Worm (Caenorhabditis elegans): ENCODE measurements around the gene srh-71.

The srh-71 gene

DNA sequence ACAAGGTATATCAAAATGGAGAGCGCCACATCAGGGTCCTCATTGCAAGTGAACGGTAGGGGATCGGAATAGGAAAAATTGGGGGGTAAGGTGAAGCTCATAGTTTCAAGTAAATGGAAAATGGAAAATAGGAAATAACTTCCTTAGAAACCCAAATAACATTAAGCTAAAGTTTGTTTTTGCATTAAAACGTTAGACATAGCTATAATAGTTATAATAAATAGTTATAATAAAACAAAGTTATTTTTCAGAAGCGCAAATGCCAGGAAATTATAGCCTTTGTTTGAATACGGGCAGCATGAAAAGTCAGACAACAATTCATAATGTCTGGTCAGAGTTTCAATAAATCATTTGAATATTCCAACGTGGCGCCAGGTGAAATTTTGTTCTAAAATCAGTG, 22.8 kb upstream of the srh-71 start, which contains the start of gene srg-24:
srg-24 (minus strand) TSS at position 101 of the 400 bp plus-strand sequence.
- TF ChIP-seq scrt-1 (GFP tag; IDR thresholded peaks at IDR 0.05) = no peak
- no peak for TF ChIP-seq ceh-13 (GFP tag; optimal IDR thresholded peaks at IDR 0.05)
- TF ChIP-seq pes-1 (GFP tag; IDR thresholded peaks at IDR 0.05) = no peak
- no peak for TF ChIP-seq ama-1 (optimal IDR thresholded peaks at IDR 0.05)
- TF ChIP-seq ceh-36 (tag; optimal IDR thresholded peaks at IDR 0.05) = no peak
- TF ChIP-seq tra-4 (tag; optimal IDR thresholded peaks at IDR 0.05) = no peak
- no peak for TF ChIP-seq hnd-1 (tag; optimal IDR thresholded peaks at IDR 0.05)
- no peak for TF ChIP-seq tbx-37 (GFP tag; conservative IDR thresholded peaks at IDR 0.05)

DNA sequence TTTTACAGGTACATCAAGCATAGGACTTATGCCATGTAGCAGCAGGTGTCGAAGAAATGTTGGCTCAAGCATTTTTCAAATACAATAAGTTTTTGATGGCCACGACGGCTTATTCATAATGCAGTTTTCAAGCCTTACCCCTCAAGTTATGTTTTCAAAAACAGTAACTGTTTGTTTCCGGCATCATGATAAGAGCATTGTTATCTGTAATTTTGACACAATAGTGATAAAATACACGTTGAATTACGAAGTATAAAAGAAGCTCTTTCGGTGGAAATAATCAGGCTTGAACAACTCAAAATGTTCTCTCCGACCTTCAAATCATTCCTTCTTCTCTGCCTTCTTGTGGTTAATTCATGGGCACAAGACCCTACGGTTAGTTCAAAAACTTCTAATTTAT, 21.3 kb upstream of the srh-71 start, which contains the start of gene clec-121:
clec-121 (plus strand) TSS at position 301 of the 400 bp plus-strand sequence.
- TF ChIP-seq B0310.2 (tag; optimal IDR thresholded peaks at IDR 0.05) = no peak
- TF ChIP-seq sea-1 (GFP tag; conservative IDR thresholded peaks at IDR 0.05) = no peak
- TF ChIP-seq flt-1 (GFP tag; IDR thresholded peaks at IDR 0.05) = no peak
- TF ChIP-seq hmbx-1 (tag; optimal IDR thresholded peaks at IDR 0.05) = no peak
- no peak for TF ChIP-seq tbx-11 (GFP tag; IDR thresholded peaks at IDR 0.05)
- TF ChIP-seq ets-7 (tag; optimal IDR thresholded peaks at IDR 0.05) = no peak
- no peak for TF ChIP-seq hnd-1 (tag; optimal IDR thresholded peaks at IDR 0.05)
- TF ChIP-seq tra-4 (tag; optimal IDR thresholded peaks at IDR 0.05) = no peak
- TF ChIP-seq aly-1 (tag; optimal IDR thresholded peaks at IDR 0.05) = no peak
- TF ChIP-seq scrt-1 (GFP tag; IDR thresholded peaks at IDR 0.05) = no peak
- no peak for TF ChIP-seq ama-1 (optimal IDR thresholded peaks at IDR 0.05)
- no peak for TF ChIP-seq hmg-4 (GFP tag; optimal IDR thresholded peaks at IDR 0.05)

DNA sequence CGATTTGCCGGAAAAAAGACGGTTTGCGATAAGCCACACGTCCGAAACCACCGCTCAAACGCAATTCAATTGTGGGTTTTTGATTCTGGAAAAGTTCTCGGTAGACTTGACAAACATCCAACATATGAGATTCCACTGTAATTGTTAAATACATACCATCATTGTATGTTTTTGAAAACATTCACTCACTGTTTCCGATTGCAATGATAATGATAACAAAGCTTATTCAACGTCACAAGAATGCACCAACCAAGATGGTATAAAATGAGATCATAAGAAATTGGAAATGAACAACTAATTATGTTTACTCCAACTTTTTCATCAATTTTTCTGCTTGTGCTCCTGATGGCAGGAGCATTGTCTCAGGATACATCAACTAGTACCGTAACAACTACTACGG, 17.5 kb upstream of the srh-71 start, which contains the start of gene clec-122:
clec-122 (plus strand) TSS at position 301 of the 400 bp plus-strand sequence.
- TF ChIP-seq B0310.2 (tag; optimal IDR thresholded peaks at IDR 0.05) = no peak
- TF ChIP-seq tra-4 (tag; optimal IDR thresholded peaks at IDR 0.05) = no peak
- TF ChIP-seq hmbx-1 (tag; optimal IDR thresholded peaks at IDR 0.05) = no peak
- no peak for TF ChIP-seq ets-7 (tag; optimal IDR thresholded peaks at IDR 0.05)
- no peak for TF ChIP-seq tbx-37 (GFP tag; conservative IDR thresholded peaks at IDR 0.05)
- TF ChIP-seq pes-1 (GFP tag; IDR thresholded peaks at IDR 0.05) = no peak
- TF ChIP-seq hmg-4 (GFP tag; optimal IDR thresholded peaks at IDR 0.05) = no peak
- TF ChIP-seq tbx-11 (GFP tag; IDR thresholded peaks at IDR 0.05) = no peak
- no peak for TF ChIP-seq ceh-36 (tag; optimal IDR thresholded peaks at IDR 0.05)
- TF ChIP-seq ceh-13 (GFP tag; optimal IDR thresholded peaks at IDR 0.05) = no peak
- no peak for TF ChIP-seq ama-1 (optimal IDR thresholded peaks at IDR 0.05)
- TF ChIP-seq aly-1 (tag; optimal IDR thresholded peaks at IDR 0.05) = no peak
- no peak for TF ChIP-seq F13C5.2 (tag; optimal IDR thresholded peaks at IDR 0.05)

DNA sequence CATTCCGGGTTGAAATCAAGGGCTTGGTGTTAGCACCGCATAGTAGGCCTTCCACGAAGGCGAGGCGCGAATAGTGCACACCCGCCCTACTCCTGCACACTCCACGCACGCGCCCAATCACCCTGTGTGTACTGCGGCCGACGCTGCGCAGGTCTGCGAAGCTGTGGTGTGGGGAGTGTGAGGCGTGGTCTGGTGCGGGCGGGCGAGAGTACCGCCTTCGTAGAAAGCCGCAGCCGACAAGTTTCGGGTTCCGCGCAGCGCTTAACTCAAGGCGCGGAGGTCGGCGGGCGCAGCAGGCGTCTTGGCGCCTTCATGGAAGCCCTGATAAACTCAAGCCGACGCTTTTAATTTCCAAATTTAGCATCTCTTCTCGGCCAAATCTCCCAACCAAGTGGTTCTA, 15.2 kb upstream of the srh-71 start:
- TF ChIP-seq ceh-13 (GFP tag; optimal IDR thresholded peaks at IDR 0.05) (no peak), scrt-1 (GFP tag; IDR thresholded peaks at IDR 0.05) (no peak)

DNA sequence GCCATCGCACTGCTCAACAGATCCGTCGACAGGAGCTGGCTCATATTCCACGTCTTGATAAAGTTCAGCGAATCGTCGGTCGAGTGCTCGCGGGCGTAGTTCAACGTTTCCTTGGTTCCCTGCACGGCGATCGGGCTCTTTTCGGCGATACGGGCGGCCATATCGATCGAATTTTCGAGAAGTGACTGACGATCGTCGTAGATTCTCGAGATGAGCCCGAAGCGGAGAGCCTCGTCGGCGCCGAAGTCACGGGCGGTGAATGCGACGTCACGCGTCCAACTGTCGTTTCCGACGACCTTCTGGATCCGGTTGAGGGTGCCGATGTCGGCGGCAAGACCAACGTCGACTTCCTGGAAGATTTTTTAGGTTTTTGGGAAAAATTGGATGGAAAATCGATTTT, 13.8 kb upstream of the srh-71 start:
- no peak for TF ChIP-seq scrt-1 (GFP tag; IDR thresholded peaks at IDR 0.05)
- no peak for TF ChIP-seq pes-1 (GFP tag; IDR thresholded peaks at IDR 0.05)
- no peak for TF ChIP-seq aly-1 (tag; optimal IDR thresholded peaks at IDR 0.05)
- TF ChIP-seq ama-1 (optimal IDR thresholded peaks at IDR 0.05) = no peak
- TF ChIP-seq sea-1 (GFP tag; conservative IDR thresholded peaks at IDR 0.05) = no peak
- no peak for TF ChIP-seq ets-7 (tag; optimal IDR thresholded peaks at IDR 0.05)
- no peak for TF ChIP-seq tbx-37 (GFP tag; conservative IDR thresholded peaks at IDR 0.05)
- TF ChIP-seq ceh-13 (GFP tag; optimal IDR thresholded peaks at IDR 0.05) = no peak
- TF ChIP-seq hnd-1 (tag; optimal IDR thresholded peaks at IDR 0.05) = no peak
- no peak for TF ChIP-seq tra-4 (tag; optimal IDR thresholded peaks at IDR 0.05)
- TF ChIP-seq flt-1 (GFP tag; IDR thresholded peaks at IDR 0.05) = no peak
- no peak for TF ChIP-seq hmbx-1 (tag; optimal IDR thresholded peaks at IDR 0.05)
- TF ChIP-seq tbx-11 (GFP tag; IDR thresholded peaks at IDR 0.05) = no peak

DNA sequence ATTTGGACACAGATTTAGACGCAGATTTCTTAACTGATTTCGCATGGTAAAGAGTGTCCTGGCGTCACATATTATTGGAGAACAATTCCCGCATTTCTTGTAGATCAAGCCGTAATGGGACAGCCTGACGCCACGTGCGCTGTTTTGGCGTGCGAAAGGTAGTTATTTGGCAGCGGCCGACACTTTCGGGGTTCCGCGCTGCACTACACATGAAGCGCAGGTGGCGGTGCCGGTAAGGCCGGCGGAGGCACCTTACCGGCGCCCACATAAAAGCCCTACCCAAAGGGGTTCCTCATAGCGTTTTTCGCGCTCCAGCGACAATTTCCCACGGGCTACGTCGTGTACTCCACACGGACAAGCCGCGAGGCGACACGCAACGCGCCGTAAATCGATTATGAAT, 13.2 kb upstream of the srh-71 start:
- TF ChIP-seq tbx-11 (GFP tag; IDR thresholded peaks at IDR 0.05) (no peak), ceh-13 (GFP tag; optimal IDR thresholded peaks at IDR 0.05) (no peak), flt-1 (GFP tag; IDR thresholded peaks at IDR 0.05) (no peak), ets-7 (tag; optimal IDR thresholded peaks at IDR 0.05) (no peak), F13C5.2 (tag; optimal IDR thresholded peaks at IDR 0.05) (no peak), tra-4 (tag; optimal IDR thresholded peaks at IDR 0.05) (no peak), hnd-1 (tag; optimal IDR thresholded peaks at IDR 0.05) (no peak), aly-1 (tag; optimal IDR thresholded peaks at IDR 0.05) (no peak), scrt-1 (GFP tag; IDR thresholded peaks at IDR 0.05) (no peak), B0310.2 (tag; optimal IDR thresholded peaks at IDR 0.05) (no peak), pes-1 (GFP tag; IDR thresholded peaks at IDR 0.05) (no peak), hmbx-1 (tag; optimal IDR thresholded peaks at IDR 0.05) (no peak)

DNA sequence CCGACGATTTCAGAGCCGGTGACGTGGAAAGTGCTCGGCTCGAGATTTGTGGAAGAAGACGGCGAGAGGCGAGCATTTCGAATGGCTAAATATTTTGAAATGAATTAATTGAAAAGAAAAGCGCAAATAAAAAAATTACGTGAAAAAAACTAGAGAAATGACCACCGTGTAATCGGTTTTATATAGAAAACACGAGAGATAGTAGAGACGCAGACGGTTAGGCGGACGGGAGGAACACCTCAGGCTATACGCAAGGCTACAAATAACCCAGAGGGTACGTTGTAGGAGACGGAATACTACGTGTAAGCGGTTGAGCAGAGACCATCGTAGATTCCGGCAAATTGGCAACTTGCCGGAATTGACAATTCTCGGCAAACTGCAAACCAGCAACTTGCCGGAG, 12.2 kb upstream of the srh-71 start, which contains the start of gene Y25C1A.13:
Y25C1A.13 (minus strand) TSS at position 101 of the 400 bp plus-strand sequence.
- TF ChIP-seq sea-1 (GFP tag; conservative IDR thresholded peaks at IDR 0.05) = no peak
- TF ChIP-seq pes-1 (GFP tag; IDR thresholded peaks at IDR 0.05) = no peak
- TF ChIP-seq aly-1 (tag; optimal IDR thresholded peaks at IDR 0.05) = no peak
- no peak for TF ChIP-seq tra-4 (tag; optimal IDR thresholded peaks at IDR 0.05)
- no peak for TF ChIP-seq B0310.2 (tag; optimal IDR thresholded peaks at IDR 0.05)
- no peak for TF ChIP-seq F13C5.2 (tag; optimal IDR thresholded peaks at IDR 0.05)
- no peak for TF ChIP-seq tbx-37 (GFP tag; conservative IDR thresholded peaks at IDR 0.05)
- TF ChIP-seq ets-7 (tag; optimal IDR thresholded peaks at IDR 0.05) = no peak
- TF ChIP-seq ama-1 (optimal IDR thresholded peaks at IDR 0.05) = no peak
- TF ChIP-seq flt-1 (GFP tag; IDR thresholded peaks at IDR 0.05) = no peak
- no peak for TF ChIP-seq tbx-11 (GFP tag; IDR thresholded peaks at IDR 0.05)
- TF ChIP-seq ceh-36 (tag; optimal IDR thresholded peaks at IDR 0.05) = no peak
- no peak for TF ChIP-seq hnd-1 (tag; optimal IDR thresholded peaks at IDR 0.05)
- TF ChIP-seq hmbx-1 (tag; optimal IDR thresholded peaks at IDR 0.05) = no peak
- TF ChIP-seq ceh-13 (GFP tag; optimal IDR thresholded peaks at IDR 0.05) = no peak
- TF ChIP-seq scrt-1 (GFP tag; IDR thresholded peaks at IDR 0.05) = no peak
- no peak for TF ChIP-seq hmg-4 (GFP tag; optimal IDR thresholded peaks at IDR 0.05)

DNA sequence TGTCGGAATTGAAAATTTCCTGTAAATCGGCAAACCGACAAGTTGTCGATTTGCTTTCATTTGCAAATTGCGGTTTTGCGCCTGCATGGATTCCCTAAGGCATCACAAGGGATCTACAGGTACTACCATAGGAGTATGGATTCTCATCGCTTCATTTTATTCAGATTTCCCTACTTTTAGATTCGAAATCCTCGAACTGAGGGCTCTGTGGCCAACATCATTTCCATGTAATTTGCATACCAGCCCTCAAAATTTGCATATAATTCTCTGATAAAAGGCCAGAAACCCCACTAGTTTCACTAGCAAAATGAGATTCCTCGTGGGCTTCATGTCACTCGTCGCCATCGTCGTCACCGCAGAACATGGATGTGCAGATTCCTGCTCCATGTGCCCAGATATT, 11.0 kb upstream of the srh-71 start, which contains the start of gene Y25C1A.2:
Y25C1A.2 (plus strand) TSS at position 301 of the 400 bp plus-strand sequence.
- no peak for TF ChIP-seq B0310.2 (tag; optimal IDR thresholded peaks at IDR 0.05)
- no peak for TF ChIP-seq aly-1 (tag; optimal IDR thresholded peaks at IDR 0.05)
- no peak for TF ChIP-seq tbx-37 (GFP tag; conservative IDR thresholded peaks at IDR 0.05)
- TF ChIP-seq hnd-1 (tag; optimal IDR thresholded peaks at IDR 0.05) = no peak
- no peak for TF ChIP-seq ets-7 (tag; optimal IDR thresholded peaks at IDR 0.05)
- no peak for TF ChIP-seq F13C5.2 (tag; optimal IDR thresholded peaks at IDR 0.05)
- TF ChIP-seq ceh-13 (GFP tag; optimal IDR thresholded peaks at IDR 0.05) = no peak
- no peak for TF ChIP-seq hmbx-1 (tag; optimal IDR thresholded peaks at IDR 0.05)
- TF ChIP-seq hmg-4 (GFP tag; optimal IDR thresholded peaks at IDR 0.05) = no peak
- no peak for TF ChIP-seq flt-1 (GFP tag; IDR thresholded peaks at IDR 0.05)
- no peak for TF ChIP-seq tra-4 (tag; optimal IDR thresholded peaks at IDR 0.05)
- no peak for TF ChIP-seq ama-1 (optimal IDR thresholded peaks at IDR 0.05)
- no peak for TF ChIP-seq pes-1 (GFP tag; IDR thresholded peaks at IDR 0.05)
- no peak for TF ChIP-seq scrt-1 (GFP tag; IDR thresholded peaks at IDR 0.05)
- TF ChIP-seq tbx-11 (GFP tag; IDR thresholded peaks at IDR 0.05) = no peak
- TF ChIP-seq sea-1 (GFP tag; conservative IDR thresholded peaks at IDR 0.05) = no peak
- no peak for TF ChIP-seq ceh-36 (tag; optimal IDR thresholded peaks at IDR 0.05)
